Fruit fly (Drosophila melanogaster) whole organism: ENCODE results near the gene CG32221.
A peak's percentile ranks its signal among the peaks of the same experiment; 100 is the strongest.

Experiments used
- CG8478 ChIP-seq: fragments of >200 bp; optimal IDR thresholded peaks from 2 replicates; lab custom pipeline; 2018; ENCODE audit warnings: inconsistent platforms
- Dll ChIP-seq: fragments of >200 bp; optimal IDR thresholded peaks from 2 replicates; lab custom pipeline; 2017
- EcR ChIP-seq, 2 experiments: fragments of >200 bp; optimal IDR thresholded peaks; 2 replicates each; lab custom pipeline; 2017; ENCODE audit warnings: missing biosample characterization in 2 of 2, missing genetic modification characterization in 2 of 2, missing genetic modification reagents in 2 of 2
- pan ChIP-seq: fragments of >200 bp; optimal IDR thresholded peaks from 2 replicates; lab custom pipeline; 2017
- psq ChIP-seq: fragments of >200 bp; optimal IDR thresholded peaks from 2 replicates; lab custom pipeline; 2017
- usp ChIP-seq: fragments of >200 bp; optimal IDR thresholded peaks from 2 replicates; lab custom pipeline; 2017; ENCODE audit warnings: missing biosample characterization, missing genetic modification characterization, mixed read lengths

CG32221 gene

dm6 chr3L:19805895-19806294, 28.6 kb upstream of the CG32221 start, which contains the start of gene CG34116:
TSS of gene CG34116 (minus strand) at chr3L:19806036.
- TF ChIP-seq pan (lab: Kevin White, UChicago) (no peak), CG8478 (lab: Kevin White, UChicago) (no peak), psq (no peak), usp (no peak)

dm6 chr3L:19807103-19807502, 27.4 kb upstream of the CG32221 start, which contains the start of the genes CG14104 and Kap-alpha1:
TSS of gene CG14104 (minus strand) at chr3L:19807199.
TSS of gene Kap-alpha1 (plus strand) at chr3L:19807232.
- TF ChIP-seq pan (lab: Kevin White, UChicago): no peak

dm6 chr3L:19807521-19807920, 26.9 kb upstream of the CG32221 start:
- TF ChIP-seq psq (no peak), pan (lab: Kevin White, UChicago) (no peak), EcR (GFP tag; optimal IDR thresholded peaks at IDR 0.05; lab: Kevin White, UChicago) (no peak), CG8478 (lab: Kevin White, UChicago) (no peak), usp (no peak), Dll (lab: Kevin White, UChicago) (no peak)

- TF ChIP-seq usp (no peak), Dll (lab: Kevin White, UChicago) (no peak), EcR (GFP tag; optimal IDR thresholded peaks at IDR 0.05; lab: Kevin White, UChicago) (no peak), CG8478 (lab: Kevin White, UChicago) (no peak), psq (no peak), pan (lab: Kevin White, UChicago) (no peak)
Observed at dm6 chr3L:19812491-19812890, 22.0 kb upstream of the CG32221 start.

- TF ChIP-seq pan (lab: Kevin White, UChicago) (no peak), CG8478 (lab: Kevin White, UChicago) (no peak), psq (no peak), EcR (GFP tag; optimal IDR thresholded peaks at IDR 0.05; lab: Kevin White, UChicago) (no peak), usp (no peak), Dll (lab: Kevin White, UChicago) (no peak)
Observed at dm6 chr3L:19813075-19813903, 21.2 kb upstream of the CG32221 start, which contains the start of gene Cyp305a1. TSS of gene Cyp305a1 (minus strand) at chr3L:19813339.

dm6 chr3L:19815472-19816150, 18.9 kb upstream of the CG32221 start, which contains the start of gene cyc:
TSS of gene cyc (minus strand) at chr3L:19815938.
- TF ChIP-seq EcR (GFP tag; optimal IDR thresholded peaks at IDR 0.05; lab: Kevin White, UChicago): no peak
- peak; percentile 33 for TF ChIP-seq CG8478 (lab: Kevin White, UChicago)

dm6 chr3L:19817807-19818531, 16.5 kb upstream of the CG32221 start, which contains the start of the genes Fibp and Deaf1:
TSS of gene Fibp (minus strand) at chr3L:19817967.
TSS of gene Deaf1 (plus strand) at chr3L:19818174.
- TF ChIP-seq psq (no peak), Dll (lab: Kevin White, UChicago) (no peak), usp (no peak), pan (lab: Kevin White, UChicago) (no peak), CG8478 (lab: Kevin White, UChicago) (no peak), EcR (GFP tag; optimal IDR thresholded peaks at IDR 0.05; lab: Kevin White, UChicago) (no peak)

dm6 chr3L:19818701-19819100, 15.8 kb upstream of the CG32221 start:
- no peak for TF ChIP-seq EcR (GFP tag; optimal IDR thresholded peaks at IDR 0.05; lab: Kevin White, UChicago)
- no peak for TF ChIP-seq psq
- TF ChIP-seq pan (lab: Kevin White, UChicago): no peak
- TF ChIP-seq usp: no peak
- no peak for TF ChIP-seq Dll (lab: Kevin White, UChicago)
- no peak for TF ChIP-seq CG8478 (lab: Kevin White, UChicago)

dm6 chr3L:19833227-19833626, 1.2 kb upstream of the CG32221 start:
- no peak for TF ChIP-seq usp

dm6 chr3L:19836375-19836937, 2.0 kb downstream of the CG32221 start, which contains the start of gene kto:
TSS of gene kto (plus strand) at chr3L:19836614.
- TF ChIP-seq psq: no peak
- TF ChIP-seq Dll (lab: Kevin White, UChicago): no peak

dm6 chr3L:19844507-19844906, 10.0 kb downstream of the CG32221 start:
- TF ChIP-seq psq: no peak
- TF ChIP-seq pan (lab: Kevin White, UChicago): no peak
- no peak for TF ChIP-seq EcR (GFP tag; optimal IDR thresholded peaks at IDR 0.05; lab: Kevin White, UChicago)
